Worm (Caenorhabditis elegans): ENCODE data around the gene C08B6.11.

DNA sequence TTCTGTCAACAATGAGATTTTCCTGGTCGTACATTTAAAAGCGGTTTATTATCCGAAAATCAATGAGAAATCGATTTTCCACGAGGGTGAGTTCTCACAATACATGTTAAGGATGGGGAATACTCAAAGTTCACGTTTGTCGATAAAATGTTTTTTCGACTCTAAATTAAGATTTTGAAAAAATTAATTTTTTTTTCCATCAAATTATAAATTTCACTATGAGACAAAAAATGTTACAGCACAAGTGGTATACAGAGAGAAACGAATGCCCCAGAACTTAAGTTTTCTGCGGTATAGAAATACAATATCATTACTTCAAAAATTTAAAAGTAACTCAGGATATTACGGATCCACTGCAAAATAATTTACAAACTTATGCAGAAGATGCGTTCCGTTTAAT lies 29.2 kb upstream of the C08B6.11 start, which contains the start of gene R04B5.1:
- TF ChIP-seq skn-1 (tag; optimal IDR thresholded peaks at IDR 0.05) (no peak), lin-13 (GFP tag; optimal IDR thresholded peaks at IDR 0.05) (no peak), ztf-4 (tag; optimal IDR thresholded peaks at IDR 0.05) (no peak), efl-3 (GFP tag; optimal IDR thresholded peaks at IDR 0.05) (no peak), efl-1 (optimal IDR thresholded peaks at IDR 0.05) (no peak), efl-1 (GFP tag; optimal IDR thresholded peaks at IDR 0.05 in 1 of 2) (no peak), lsy-2 (tag; optimal IDR thresholded peaks at IDR 0.05) (no peak), nhr-12 (tag; optimal IDR thresholded peaks at IDR 0.05) (no peak), pqm-1 (tag; optimal IDR thresholded peaks at IDR 0.05) (no peak), fkh-8 (tag; optimal IDR thresholded peaks at IDR 0.05) (no peak), unc-62 (GFP tag; optimal IDR thresholded peaks at IDR 0.05) (no peak), blmp-1 (tag; optimal IDR thresholded peaks at IDR 0.05) (no peak)
